Fruit fly (Drosophila melanogaster) whole organism, prepupa: ENCODE data around the gene CG31606.

ENCODE experiments used
- CG16779 ChIP-seq: fragments of 200-800 bp; sonication (Bioruptor generic); optimal IDR thresholded peaks from 3 replicates; lab custom pipeline; 2017; ENCODE audit warnings: missing biosample characterization, mild to moderate bottlenecking, missing genetic modification characterization
- CG32006 ChIP-seq: fragments of 200-800 bp; sonication (Bioruptor generic); optimal IDR thresholded peaks from 3 replicates; lab custom pipeline; 2017; ENCODE audit warnings: missing biosample characterization, mild to moderate bottlenecking, missing genetic modification characterization
- CG4318 ChIP-seq: fragments of 200-800 bp; sonication (Bioruptor generic); optimal IDR thresholded peaks from 3 replicates; lab custom pipeline; 2017; ENCODE audit warnings: missing biosample characterization, mild to moderate bottlenecking, missing genetic modification characterization
- CG8119 ChIP-seq: fragments of 200-800 bp; sonication (Bioruptor generic); IDR thresholded peaks from 3 replicates; pipeline ENCODE4 v1.3.6; 2022; ENCODE audit warnings: missing biosample characterization, missing genetic modification characterization
- Eip93F ChIP-seq: fragments of 200-800 bp; sonication (Bioruptor generic); optimal IDR thresholded peaks from 2 replicates; lab custom pipeline; 2016; ENCODE audit warnings: missing biosample characterization, mild to moderate bottlenecking, missing genetic modification characterization
- Hr39 ChIP-seq: fragments of 200-800 bp; sonication (Bioruptor generic); optimal IDR thresholded peaks from 2 replicates; lab custom pipeline; 2016; ENCODE audit warnings: missing biosample characterization, missing genetic modification characterization
- OdsH ChIP-seq: fragments of 200-800 bp; sonication (Bioruptor generic); optimal IDR thresholded peaks from 3 replicates; lab custom pipeline; 2016; ENCODE audit warnings: missing biosample characterization, missing genetic modification characterization
- esn ChIP-seq: fragments of 200-800 bp; sonication (Bioruptor generic); optimal IDR thresholded peaks from 2 replicates; lab custom pipeline; 2016; ENCODE audit warnings: missing biosample characterization, mild to moderate bottlenecking, missing genetic modification characterization, moderate library complexity
- pdm3 ChIP-seq: fragments of 200-800 bp; sonication (Bioruptor generic); optimal IDR thresholded peaks from 3 replicates; lab custom pipeline; 2016; ENCODE audit warnings: missing biosample characterization, missing genetic modification characterization
- salr ChIP-seq, 2 experiments: fragments of 200-800 bp; sonication (Bioruptor generic); optimal IDR thresholded peaks; 3 replicates each; lab custom pipeline; 2016 to 2018; ENCODE audit warnings: missing biosample characterization in 2 of 2, missing genetic modification characterization in 2 of 2, mild to moderate bottlenecking in 1 of 2
- spab ChIP-seq: fragments of 200-800 bp; sonication (Bioruptor generic); optimal IDR thresholded peaks from 2 replicates; lab custom pipeline; 2017; ENCODE audit warnings: missing biosample characterization, mild to moderate bottlenecking, missing genetic modification characterization, missing genetic modification reagents

- TF ChIP-seq CG8119: no peak
- TF ChIP-seq CG16779 (tag; lab: Kevin White, UChicago): no peak
- no peak for TF ChIP-seq spab (GFP tag; lab: Kevin White, UChicago)
- no peak for TF ChIP-seq pdm3 (GFP tag; lab: Kevin White, UChicago)
- TF ChIP-seq Eip93F: no peak
- no peak for TF ChIP-seq CG32006 (GFP tag; lab: Kevin White, UChicago)
- no peak for TF ChIP-seq OdsH (GFP tag; lab: Kevin White, UChicago)
- TF ChIP-seq CG4318 (GFP tag; lab: Kevin White, UChicago): no peak
- no peak for TF ChIP-seq esn (GFP tag; lab: Kevin White, UChicago)
- no peak for TF ChIP-seq salr (GFP tag; optimal IDR thresholded peaks at IDR 0.05; lab: Kevin White, UChicago)
- TF ChIP-seq Hr39 (GFP tag; lab: Kevin White, UChicago): no peak
Measured at dm6 chr2L:8099050-8099449, 48.4 kb upstream of the CG31606 start.
